Fruit fly (Drosophila melanogaster) whole organism, embryonic: ENCODE measurements around the gene Adgf-C.

Experiments used
- Antp ChIP-seq: fragments of 200-800 bp; sonication (Bioruptor generic); optimal IDR thresholded peaks from 3 replicates; lab custom pipeline; 2016; ENCODE audit warnings: missing biosample characterization, missing genetic modification characterization
- CG1024 ChIP-seq: fragments of 200-800 bp; sonication (Bioruptor generic); IDR thresholded peaks from 2 replicates; pipeline ENCODE4 v1.3.6; 2022; ENCODE audit warnings: missing biosample characterization, missing genetic modification characterization
- CG10462 ChIP-seq: fragments of 200-800 bp; sonication (Bioruptor generic); optimal IDR thresholded peaks from 2 replicates; lab custom pipeline; 2016; ENCODE audit warnings: missing biosample characterization, missing genetic modification characterization
- CG10959 ChIP-seq: fragments of 200-800 bp; sonication (Bioruptor generic); IDR thresholded peaks from 2 replicates; pipeline ENCODE4 v1.3.6; 2022; ENCODE audit warnings: missing biosample characterization, missing genetic modification characterization
- CG11398 ChIP-seq: fragments of 200-800 bp; sonication (Bioruptor generic); optimal IDR thresholded peaks from 2 replicates; lab custom pipeline; 2016; ENCODE audit warnings: missing biosample characterization, missing genetic modification characterization
- CG11504 ChIP-seq: fragments of 200-800 bp; sonication (Bioruptor generic); optimal IDR thresholded peaks from 3 replicates; lab custom pipeline; 2019; ENCODE audit warnings: missing biosample characterization, mild to moderate bottlenecking, missing genetic modification characterization, moderate library complexity
- CG12155 ChIP-seq: fragments of 200-800 bp; sonication (Bioruptor generic); optimal IDR thresholded peaks from 3 replicates; lab custom pipeline; 2016; ENCODE audit warnings: missing biosample characterization, missing genetic modification characterization
- CG13894 ChIP-seq: fragments of 200-800 bp; sonication (Bioruptor generic); optimal IDR thresholded peaks from 3 replicates; lab custom pipeline; 2018; ENCODE audit warnings: missing biosample characterization, mild to moderate bottlenecking, missing genetic modification characterization, moderate library complexity
- CG14050 ChIP-seq: fragments of 200-800 bp; sonication (Bioruptor generic); IDR thresholded peaks from 3 replicates; pipeline ENCODE4 v1.3.6; 2022; ENCODE audit warnings: missing biosample characterization, missing genetic modification characterization
- CG16863 ChIP-seq: fragments of 200-800 bp; sonication (Bioruptor generic); optimal IDR thresholded peaks from 3 replicates; lab custom pipeline; 2016; ENCODE audit warnings: missing biosample characterization, missing genetic modification characterization
- CG17359 ChIP-seq: fragments of 200-800 bp; sonication (Bioruptor generic); optimal IDR thresholded peaks from 3 replicates; lab custom pipeline; 2018; ENCODE audit warnings: missing biosample characterization, mild to moderate bottlenecking, missing genetic modification characterization, moderate library complexity
- CG17361 ChIP-seq: fragments of 200-800 bp; sonication (Bioruptor generic); IDR thresholded peaks from 3 replicates; pipeline ENCODE4 v1.3.6; 2022; ENCODE audit warnings: missing biosample characterization, missing genetic modification characterization
- CG32772 ChIP-seq: fragments of 200-800 bp; sonication (Bioruptor generic); IDR thresholded peaks from 2 replicates; pipeline ENCODE4 v1.3.6; 2022; ENCODE audit warnings: missing biosample characterization, missing genetic modification characterization
- CG34376 ChIP-seq: fragments of 200-800 bp; sonication (Bioruptor generic); optimal IDR thresholded peaks from 2 replicates; lab custom pipeline; 2018; ENCODE audit warnings: missing biosample characterization, mild to moderate bottlenecking, missing genetic modification characterization
- CG3838 ChIP-seq: fragments of 200-800 bp; sonication (Bioruptor generic); optimal IDR thresholded peaks from 3 replicates; lab custom pipeline; 2016; ENCODE audit warnings: missing biosample characterization, missing genetic modification characterization
- CG4282 ChIP-seq: fragments of 200-800 bp; sonication (Bioruptor generic); optimal IDR thresholded peaks from 2 replicates; lab custom pipeline; 2016; ENCODE audit warnings: missing biosample characterization, missing genetic modification characterization
- CG6854 ChIP-seq: fragments of 200-800 bp; sonication (Bioruptor generic); optimal IDR thresholded peaks from 3 replicates; lab custom pipeline; 2017; ENCODE audit warnings: missing biosample characterization, mild to moderate bottlenecking, missing genetic modification characterization
- CG7928 ChIP-seq: fragments of 200-800 bp; sonication (Bioruptor generic); optimal IDR thresholded peaks from 2 replicates; lab custom pipeline; 2017; ENCODE audit warnings: missing biosample characterization, mild to moderate bottlenecking, missing genetic modification characterization
- CG7987 ChIP-seq: fragments of 200-800 bp; sonication (Bioruptor generic); optimal IDR thresholded peaks from 2 replicates; lab custom pipeline; 2018; ENCODE audit warnings: missing biosample characterization, mild to moderate bottlenecking, missing genetic modification characterization, moderate library complexity
- D ChIP-seq, 2 experiments: fragments of 200-800 bp in 1 of 2; fragments of >200 bp in 1 of 2; sonication (Bioruptor generic) in 1 of 2; optimal IDR thresholded peaks; 2 replicates in 1 of 2; 3 replicates in 1 of 2; lab custom pipeline; 2017; ENCODE audit warnings: mild to moderate bottlenecking in 1 of 2, missing biosample characterization in 1 of 2, missing genetic modification characterization in 1 of 2, missing genetic modification reagents in 1 of 2
- Dad ChIP-seq: fragments of 200-800 bp; sonication (Bioruptor generic); optimal IDR thresholded peaks from 3 replicates; lab custom pipeline; 2016; ENCODE audit warnings: missing biosample characterization, missing genetic modification characterization
- Dll ChIP-seq: fragments of 200-800 bp; sonication (Bioruptor generic); IDR thresholded peaks from 4 replicates; pipeline ENCODE4 v1.3.6; 2022; ENCODE audit warnings: missing biosample characterization, missing genetic modification characterization; ENCODE audit not compliant: partially characterized antibody
- Doc3 ChIP-seq: fragments of 200-800 bp; sonication (Bioruptor generic); IDR thresholded peaks from 3 replicates; pipeline ENCODE4 v1.3.6; 2022; ENCODE audit warnings: missing biosample characterization, missing genetic modification characterization; ENCODE audit not compliant: partially characterized antibody
- E2f2 ChIP-seq: fragments of 200-800 bp; sonication (Bioruptor generic); IDR thresholded peaks from 2 replicates; pipeline ENCODE4 v1.3.6; 2022; ENCODE audit warnings: missing biosample characterization, missing genetic modification characterization
- Elba2 ChIP-seq: fragments of 200-800 bp; sonication (Bioruptor generic); optimal IDR thresholded peaks from 3 replicates; lab custom pipeline; 2016; ENCODE audit warnings: missing biosample characterization, missing genetic modification characterization
- Fer1 ChIP-seq: fragments of 200-800 bp; sonication (Bioruptor generic); optimal IDR thresholded peaks from 2 replicates; lab custom pipeline; 2017; ENCODE audit warnings: missing biosample characterization, mild to moderate bottlenecking, missing genetic modification characterization
- H2.0 ChIP-seq: fragments of 200-800 bp; sonication (Bioruptor generic); IDR thresholded peaks from 2 replicates; pipeline ENCODE4 v1.3.6; 2022; ENCODE audit warnings: missing biosample characterization, missing genetic modification characterization
- Hr3 ChIP-seq: fragments of 200-800 bp; sonication (Bioruptor generic); optimal IDR thresholded peaks from 3 replicates; lab custom pipeline; 2016; ENCODE audit warnings: missing biosample characterization, missing genetic modification characterization
- Kr ChIP-seq: fragments of 200-800 bp; sonication (Bioruptor generic); optimal IDR thresholded peaks from 2 replicates; lab custom pipeline; 2017; ENCODE audit warnings: missing biosample characterization, mild to moderate bottlenecking, missing genetic modification characterization
- Nf-YC ChIP-seq: fragments of 200-800 bp; optimal IDR thresholded peaks from 3 replicates; lab custom pipeline; 2019; ENCODE audit warnings: missing biosample characterization, mild to moderate bottlenecking, missing genetic modification characterization, moderate library complexity
- Oli ChIP-seq: fragments of 200-800 bp; sonication (Bioruptor generic); optimal IDR thresholded peaks from 2 replicates; lab custom pipeline; 2018; ENCODE audit warnings: missing biosample characterization, mild to moderate bottlenecking, missing genetic modification characterization, moderate library complexity
- Poxn ChIP-seq: fragments of 200-800 bp; sonication (Bioruptor generic); IDR thresholded peaks from 2 replicates; pipeline ENCODE4 v1.3.6; 2022; ENCODE audit warnings: missing biosample characterization, missing genetic modification characterization
- ac ChIP-seq: fragments of 200-800 bp; sonication (Bioruptor generic); optimal IDR thresholded peaks from 3 replicates; lab custom pipeline; 2017; ENCODE audit warnings: missing biosample characterization, mild to moderate bottlenecking, missing genetic modification characterization
- ash1 ChIP-seq: fragments of 200-800 bp; sonication (Bioruptor generic); optimal IDR thresholded peaks from 2 replicates; lab custom pipeline; 2018; ENCODE audit warnings: missing biosample characterization, mild to moderate bottlenecking, missing genetic modification characterization
- bbx ChIP-seq: fragments of 200-800 bp; sonication (Bioruptor generic); IDR thresholded peaks from 2 replicates; pipeline ENCODE4 v1.3.6; 2022; ENCODE audit warnings: missing biosample characterization, missing genetic modification characterization; ENCODE audit not compliant: partially characterized antibody
- bsh ChIP-seq, 2 experiments: fragments of 200-800 bp; sonication (Bioruptor generic); optimal IDR thresholded peaks; 2 replicates each; lab custom pipeline; 2017 to 2018; ENCODE audit warnings: mild to moderate bottlenecking in 2 of 2, missing biosample characterization in 2 of 2, missing genetic modification characterization in 2 of 2, moderate library complexity in 1 of 2
- cato ChIP-seq: fragments of 200-800 bp; sonication (Bioruptor generic); optimal IDR thresholded peaks from 2 replicates; lab custom pipeline; 2016; ENCODE audit warnings: missing biosample characterization, missing genetic modification characterization, borderline replicate concordance
- danr ChIP-seq: fragments of 200-800 bp; sonication (Bioruptor generic); IDR thresholded peaks from 2 replicates; pipeline ENCODE4 v1.3.6; 2022; ENCODE audit warnings: missing biosample characterization, missing genetic modification characterization
- dmrt11E ChIP-seq: fragments of 200-800 bp; sonication (Bioruptor generic); optimal IDR thresholded peaks from 3 replicates; lab custom pipeline; 2018; ENCODE audit warnings: missing biosample characterization, mild to moderate bottlenecking, missing genetic modification characterization, moderate library complexity
- dmrt99B ChIP-seq: fragments of 200-800 bp; sonication (Bioruptor generic); optimal IDR thresholded peaks from 2 replicates; lab custom pipeline; 2018; ENCODE audit warnings: missing biosample characterization, mild to moderate bottlenecking, missing genetic modification characterization, moderate library complexity
- eve ChIP-seq, 2 experiments: fragments of >200 bp; optimal IDR thresholded peaks; 2 replicates each; lab custom pipeline; 2017; ENCODE audit warnings: missing biosample characterization in 2 of 2, missing genetic modification characterization in 2 of 2
- exex ChIP-seq: fragments of 200-800 bp; sonication (Bioruptor generic); optimal IDR thresholded peaks from 4 replicates; lab custom pipeline; 2018; ENCODE audit warnings: missing biosample characterization, mild to moderate bottlenecking, missing genetic modification characterization, moderate library complexity
- grau ChIP-seq: fragments of 200-800 bp; optimal IDR thresholded peaks from 3 replicates; lab custom pipeline; 2019; ENCODE audit warnings: missing biosample characterization, mild to moderate bottlenecking, missing genetic modification characterization, moderate library complexity
- nerfin-1 ChIP-seq: fragments of 200-800 bp; sonication (Bioruptor generic); optimal IDR thresholded peaks from 3 replicates; lab custom pipeline; 2019; ENCODE audit warnings: missing biosample characterization, mild to moderate bottlenecking, missing genetic modification characterization, moderate library complexity
- phol ChIP-seq: fragments of 200-800 bp; sonication (Bioruptor generic); optimal IDR thresholded peaks from 3 replicates; lab custom pipeline; 2018; ENCODE audit warnings: missing biosample characterization, mild to moderate bottlenecking, missing genetic modification characterization, moderate library complexity
- pum ChIP-seq: fragments of 200-800 bp; sonication (Bioruptor generic); optimal IDR thresholded peaks from 2 replicates; lab custom pipeline; 2016; ENCODE audit warnings: missing biosample characterization, missing genetic modification characterization
- ranshi ChIP-seq: fragments of 200-800 bp; sonication (Bioruptor generic); IDR thresholded peaks from 2 replicates; pipeline ENCODE4 v1.3.6; 2022; ENCODE audit warnings: missing biosample characterization, missing genetic modification characterization
- tap ChIP-seq: fragments of 200-800 bp; optimal IDR thresholded peaks from 3 replicates; lab custom pipeline; 2019; ENCODE audit warnings: missing biosample characterization, mild to moderate bottlenecking, missing genetic modification characterization, moderate library complexity
- twi ChIP-seq: fragments of 200-800 bp; optimal IDR thresholded peaks from 2 replicates; lab custom pipeline; 2019; ENCODE audit warnings: missing biosample characterization, mild to moderate bottlenecking, missing genetic modification characterization, moderate library complexity

Adgf-C gene

dm6 chr3R:13715012-13715673 lies 8.6 kb downstream of the Adgf-C start, which contains the start of gene kmr (continued):
- TF ChIP-seq CG16863 (GFP tag; lab: Kevin White, UChicago), result no peak
- peak; percentile 64 for TF ChIP-seq Nf-YC
- 0 out of 4 replicates have a peak, but pooled peaks have one; percentile 16 for TF ChIP-seq Dll
- TF ChIP-seq CG32772 (GFP tag; lab: Robert Waterston, UW), result no peak
- TF ChIP-seq twi (tag; lab: Kevin White, UChicago), result no peak
- TF ChIP-seq Antp (GFP tag; lab: Kevin White, UChicago), result peak; percentile 23
- peak; percentile 53 for TF ChIP-seq nerfin-1
- no peak for TF ChIP-seq H2.0 (GFP tag; lab: Robert Waterston, UW)
- no peak for TF ChIP-seq CG10462
- no peak for TF ChIP-seq Oli (tag; lab: Kevin White, UChicago)
- no peak for TF ChIP-seq CG10959
- no peak for TF ChIP-seq CG17361
- no peak for TF ChIP-seq bsh (GFP tag; optimal IDR thresholded peaks at IDR 0.05; lab: Kevin White, UChicago)
- TF ChIP-seq ranshi, result peak; percentile 26; the same call in 1 of the 2 replicates
- no peak for TF ChIP-seq ash1 (GFP tag; lab: Kevin White, UChicago)
- no peak for TF ChIP-seq exex (tag; lab: Kevin White, UChicago)
- TF ChIP-seq E2f2, result peak; percentile 12; the same call in 1 of the 2 replicates
- TF ChIP-seq CG7987 (GFP tag; lab: Kevin White, UChicago), result peak; percentile 81
- TF ChIP-seq CG4282, result peak; percentile 14
- no peak for TF ChIP-seq Elba2 (GFP tag; lab: Kevin White, UChicago)
- TF ChIP-seq bbx (GFP tag; lab: Robert Waterston, UW), result peak; percentile 67; the same call in 1 of the 2 replicates
- peak; percentile 40; the same call in 1 of the 3 replicates for TF ChIP-seq CG14050 (GFP tag; lab: Robert Waterston, UW)
- no peak for TF ChIP-seq pum (GFP tag; lab: Kevin White, UChicago)
- TF ChIP-seq Hr3, result no peak
- no peak for TF ChIP-seq cato
- peak; percentile 73 for TF ChIP-seq Kr
- no peak for TF ChIP-seq CG11398 (GFP tag; lab: Kevin White, UChicago)
- no peak for TF ChIP-seq danr (GFP tag; lab: Robert Waterston, UW)
- peak; percentile 44 for TF ChIP-seq ac (GFP tag; lab: Kevin White, UChicago)
- peak; percentile 100 for TF ChIP-seq CG11504 (tag; lab: Kevin White, UChicago)
- TF ChIP-seq CG6854 (GFP tag; lab: Kevin White, UChicago), result peak; percentile 69
- TF ChIP-seq phol, result no peak
- peak; percentile 77 for TF ChIP-seq Fer1
- TF ChIP-seq eve (GFP tag; optimal IDR thresholded peaks at IDR 0.05; lab: Kevin White, UChicago), result peak in 1 of 2 experiments; percentile 84
- peak; percentile 29 for TF ChIP-seq grau
- TF ChIP-seq CG7928 (GFP tag; lab: Kevin White, UChicago), result no peak
- TF ChIP-seq Dad (GFP tag; lab: Kevin White, UChicago), result peak; percentile 48
- no peak for TF ChIP-seq dmrt11E (tag; lab: Kevin White, UChicago)
- peak; percentile 67 for TF ChIP-seq tap (tag; lab: Kevin White, UChicago)
- no peak for TF ChIP-seq CG1024 (GFP tag; lab: Robert Waterston, UW)
- peak; percentile 39 for TF ChIP-seq dmrt99B (tag; lab: Kevin White, UChicago)
- TF ChIP-seq Doc3 (GFP tag; lab: Robert Waterston, UW), result no peak
- TF ChIP-seq CG13894 (tag; lab: Kevin White, UChicago), result peak; percentile 62
- no peak for TF ChIP-seq CG12155
- peak; percentile 78 for TF ChIP-seq CG34376 (GFP tag; lab: Kevin White, UChicago)
- TF ChIP-seq Poxn (GFP tag; lab: Robert Waterston, UW), result no peak
- no peak for TF ChIP-seq CG3838 (GFP tag; lab: Kevin White, UChicago)
- TF ChIP-seq CG17359, result peak; percentile 46
- no peak for TF ChIP-seq D (optimal IDR thresholded peaks at IDR 0.05; lab: Kevin White, UChicago)
- TF ChIP-seq D (GFP tag; optimal IDR thresholded peaks at IDR 0.05; lab: Kevin White, UChicago), result peak; percentile 29
